Worm (Caenorhabditis elegans) whole organism, L4 larva: ENCODE measurements around the gene F40F9.10.

Experiments
- F49E8.2 ChIP-seq: sonication (generic microtip); optimal IDR thresholded peaks from 2 replicates; lab custom pipeline; 2016; ENCODE audit warnings: missing compliant biosample characterization, mild to moderate bottlenecking, missing genetic modification characterization, borderline replicate concordance
- jun-1 ChIP-seq: fragments of 150-350 bp; optimal IDR thresholded peaks from 2 replicates; lab custom pipeline; 2014; ENCODE audit warnings: missing biosample characterization, missing genetic modification reagents, missing genetic modification characterization
- nhr-10 ChIP-seq: fragments of 150-350 bp; optimal IDR thresholded peaks from 2 replicates; lab custom pipeline; 2014; ENCODE audit warnings: missing biosample characterization, missing genetic modification characterization
- nhr-25 ChIP-seq: sonication (generic microtip); optimal IDR thresholded peaks from 2 replicates; lab custom pipeline; 2017; ENCODE audit warnings: missing genetic modification characterization, mild to moderate bottlenecking, missing compliant biosample characterization, antibody characterized with exemption, moderate library complexity, borderline replicate concordance; ENCODE audit not compliant: insufficient read depth
- snpc-4 ChIP-seq: fragments of 150-350 bp; optimal IDR thresholded peaks from 2 replicates; lab custom pipeline; 2014; ENCODE audit warnings: missing biosample characterization, missing genetic modification characterization

ce11 chrV:9663948-9664347 lies 49.5 kb downstream of the F40F9.10 start:
- TF ChIP-seq jun-1: no peak
- TF ChIP-seq snpc-4 (tag; lab: Kevin White, UChicago): no peak
- TF ChIP-seq nhr-10: no peak
- no peak for TF ChIP-seq F49E8.2 (tag; lab: Kevin White, UChicago)
- TF ChIP-seq nhr-25: no peak
